Worm (Caenorhabditis elegans) whole organism, L4 larva: ENCODE measurements around the gene crb-1.

Experiments
- D1046.2 ChIP-seq: fragments of 200-800 bp; sonication (Bioruptor generic); IDR thresholded peaks from 2 replicates; pipeline ENCODE4 v1.3.6; 2022; ENCODE audit warnings: missing genetic modification characterization, missing compliant biosample characterization
- F10B5.3 ChIP-seq: sonication (generic microtip); optimal IDR thresholded peaks from 2 replicates; lab custom pipeline; 2016; ENCODE audit warnings: mild to moderate bottlenecking, missing genetic modification characterization, missing compliant biosample characterization
- F26F4.8 ChIP-seq: fragments of 200-800 bp; sonication (Bioruptor generic); conservative IDR thresholded peaks from 2 replicates; pipeline ENCODE4 v1.3.6; 2022; ENCODE audit warnings: missing genetic modification characterization, missing compliant biosample characterization
- F44E2.7 ChIP-seq: fragments of 200-800 bp; sonication (Bioruptor generic); IDR thresholded peaks from 2 replicates; pipeline ENCODE4 v2.1.2; 2022; ENCODE audit warnings: missing genetic modification characterization, missing compliant biosample characterization
- T20F7.1 ChIP-seq: fragments of 200-800 bp; sonication (Bioruptor generic); optimal IDR thresholded peaks from 2 replicates; lab custom pipeline; 2018; ENCODE audit warnings: mild to moderate bottlenecking, missing genetic modification characterization, missing compliant biosample characterization
- T26A8.4 ChIP-seq: fragments of 200-800 bp; sonication (Bioruptor generic); IDR thresholded peaks from 2 replicates; pipeline ENCODE4 v1.3.6; 2022; ENCODE audit warnings: missing genetic modification characterization, missing compliant biosample characterization
- Y5F2A.4 ChIP-seq: fragments of 200-800 bp; sonication (Bioruptor generic); optimal IDR thresholded peaks from 2 replicates; lab custom pipeline; 2018; ENCODE audit warnings: mild to moderate bottlenecking, missing genetic modification characterization, missing compliant biosample characterization
- Y75B8A.6 ChIP-seq: fragments of 200-800 bp; sonication (Bioruptor generic); IDR thresholded peaks from 2 replicates; pipeline ENCODE4 v1.3.6; 2022; ENCODE audit warnings: missing genetic modification reagents, missing genetic modification characterization, missing compliant biosample characterization
- aha-1 ChIP-seq: fragments of 150-350 bp; peaks from one replicate; lab custom pipeline; 2014; ENCODE audit warnings: missing biosample characterization, missing genetic modification characterization
- aly-2 ChIP-seq: sonication (generic microtip); optimal IDR thresholded peaks from 2 replicates; lab custom pipeline; 2018; ENCODE audit warnings: missing biosample characterization, missing genetic modification characterization
- ama-1 ChIP-seq: fragments of 150-350 bp; optimal IDR thresholded peaks from 2 replicates; lab custom pipeline; 2014; ENCODE audit warnings: inconsistent platforms, mixed read lengths
- arid-1 ChIP-seq: fragments of 200-800 bp; sonication (Bioruptor generic); conservative IDR thresholded peaks from 2 replicates; pipeline ENCODE4 v1.3.6; 2022; ENCODE audit warnings: missing genetic modification reagents, missing genetic modification characterization, missing compliant biosample characterization
- attf-4 ChIP-seq: sonication (generic microtip); optimal IDR thresholded peaks from 3 replicates; lab custom pipeline; 2017; ENCODE audit warnings: missing biosample characterization, missing genetic modification characterization
- ceh-32 ChIP-seq: sonication (generic microtip); optimal IDR thresholded peaks from 2 replicates; lab custom pipeline; 2016; ENCODE audit warnings: mild to moderate bottlenecking, missing genetic modification characterization, missing compliant biosample characterization; ENCODE audit not compliant: poor library complexity
- ceh-44 ChIP-seq: fragments of 200-800 bp; sonication (Bioruptor generic); IDR thresholded peaks from 2 replicates; pipeline ENCODE4 v1.3.6; 2022; ENCODE audit warnings: missing genetic modification reagents, missing genetic modification characterization, missing compliant biosample characterization
- ces-1 ChIP-seq: fragments of 150-350 bp; sonication (generic microtip); optimal IDR thresholded peaks from 4 replicates; lab custom pipeline; 2014; ENCODE audit warnings: missing biosample characterization, missing genetic modification reagents, missing genetic modification characterization
- daf-12 ChIP-seq: fragments of 150-350 bp; optimal IDR thresholded peaks from 2 replicates; lab custom pipeline; 2014; ENCODE audit warnings: missing biosample characterization, missing genetic modification reagents, missing genetic modification characterization
- daf-16 ChIP-seq, 3 experiments: sonication (generic microtip); optimal IDR thresholded peaks; 2 replicates each; lab custom pipeline; 2016 to 2017; ENCODE audit warnings: missing genetic modification characterization in 3 of 3, missing genetic modification reagents in 3 of 3, mild to moderate bottlenecking in 2 of 3, missing compliant biosample characterization in 2 of 3, missing biosample characterization in 1 of 3, moderate library complexity in 1 of 3
- daf-8 ChIP-seq: fragments of 200-800 bp; sonication (Bioruptor generic); IDR thresholded peaks from 2 replicates; pipeline ENCODE4 v1.3.6; 2022; ENCODE audit warnings: missing genetic modification characterization, missing compliant biosample characterization
- dmd-8 ChIP-seq: fragments of 200-800 bp; sonication (Bioruptor generic); IDR thresholded peaks from 2 replicates; pipeline ENCODE4 v1.3.6; 2022; ENCODE audit warnings: missing genetic modification characterization, missing compliant biosample characterization
- dmd-9 ChIP-seq: fragments of 200-800 bp; sonication (Bioruptor generic); IDR thresholded peaks from 2 replicates; pipeline ENCODE4 v1.3.6; 2022; ENCODE audit warnings: missing genetic modification reagents, missing genetic modification characterization, missing compliant biosample characterization
- fkh-10 ChIP-seq: fragments of 150-350 bp; optimal IDR thresholded peaks from 2 replicates; lab custom pipeline; 2014; ENCODE audit warnings: missing biosample characterization, missing genetic modification reagents, missing genetic modification characterization
- gei-8 ChIP-seq: fragments of 200-800 bp; sonication (Bioruptor generic); optimal IDR thresholded peaks from 2 replicates; lab custom pipeline; 2018; ENCODE audit warnings: mild to moderate bottlenecking, missing genetic modification characterization, missing compliant biosample characterization
- hlh-11 ChIP-seq: fragments of 200-800 bp; sonication (Bioruptor generic); optimal IDR thresholded peaks from 2 replicates; lab custom pipeline; 2018; ENCODE audit warnings: mild to moderate bottlenecking, missing genetic modification characterization, missing compliant biosample characterization
- hlh-30 ChIP-seq: sonication (generic microtip); optimal IDR thresholded peaks from 2 replicates; lab custom pipeline; 2017; ENCODE audit warnings: antibody characterized with exemption, mild to moderate bottlenecking, missing genetic modification characterization, missing compliant biosample characterization; ENCODE audit not compliant: insufficient read depth
- lim-7 ChIP-seq: fragments of 200-800 bp; sonication (Bioruptor generic); IDR thresholded peaks from 2 replicates; pipeline ENCODE4 v1.3.6; 2022; ENCODE audit warnings: missing genetic modification characterization, missing compliant biosample characterization
- lin-13 ChIP-seq: fragments of 150-350 bp; optimal IDR thresholded peaks from 2 replicates; lab custom pipeline; 2014; ENCODE audit warnings: missing biosample characterization, missing genetic modification reagents, missing genetic modification characterization
- lin-29 ChIP-seq: fragments of 200-800 bp; sonication (Bioruptor generic); IDR thresholded peaks from 2 replicates; pipeline ENCODE4 v1.3.6; 2022; ENCODE audit warnings: missing genetic modification reagents, missing genetic modification characterization, missing compliant biosample characterization
- lin-38 ChIP-seq: fragments of 200-800 bp; sonication (Bioruptor generic); IDR thresholded peaks from 2 replicates; pipeline ENCODE4 v1.3.6; 2022; ENCODE audit warnings: missing genetic modification reagents, missing genetic modification characterization, missing compliant biosample characterization
- madf-9 ChIP-seq: fragments of 200-800 bp; sonication (Bioruptor generic); conservative IDR thresholded peaks from 2 replicates; pipeline ENCODE4 v1.3.6; 2022; ENCODE audit warnings: missing genetic modification reagents, missing genetic modification characterization, missing compliant biosample characterization
- mdl-1 ChIP-seq, 2 experiments: fragments of 150-350 bp in 1 of 2; sonication (generic microtip) in 1 of 2; optimal IDR thresholded peaks; 2 replicates each; lab custom pipeline; 2014 to 2017; ENCODE audit warnings: missing biosample characterization in 2 of 2, missing genetic modification characterization in 2 of 2
- mdt-29 ChIP-seq: fragments of 200-800 bp; sonication (Bioruptor generic); IDR thresholded peaks from 2 replicates; pipeline ENCODE4 v1.3.6; 2022; ENCODE audit warnings: missing genetic modification reagents, missing genetic modification characterization, missing compliant biosample characterization
- mep-1 ChIP-seq: fragments of 150-350 bp; sonication (generic microtip); optimal IDR thresholded peaks from 3 replicates; lab custom pipeline; 2014; ENCODE audit warnings: missing biosample characterization, missing genetic modification characterization
- mes-2 ChIP-seq: sonication (generic microtip); optimal IDR thresholded peaks from 2 replicates; lab custom pipeline; 2016; ENCODE audit warnings: missing genotype, mild to moderate bottlenecking, missing genetic modification characterization, missing compliant biosample characterization; ENCODE audit not compliant: poor library complexity, severe bottlenecking
- mxl-2 ChIP-seq: fragments of 200-800 bp; sonication (Bioruptor generic); conservative IDR thresholded peaks from 2 replicates; pipeline ENCODE4 v1.3.6; 2022; ENCODE audit warnings: missing genetic modification reagents, missing genetic modification characterization, missing compliant biosample characterization
- nhr-237 ChIP-seq: sonication (generic microtip); optimal IDR thresholded peaks from 2 replicates; lab custom pipeline; 2017; ENCODE audit warnings: missing biosample characterization, missing genetic modification characterization
- nhr-25 ChIP-seq: sonication (generic microtip); optimal IDR thresholded peaks from 2 replicates; lab custom pipeline; 2017; ENCODE audit warnings: missing genetic modification characterization, mild to moderate bottlenecking, missing compliant biosample characterization, antibody characterized with exemption, moderate library complexity, borderline replicate concordance; ENCODE audit not compliant: insufficient read depth
- nhr-42 ChIP-seq: fragments of 200-800 bp; sonication (Bioruptor generic); IDR thresholded peaks from 2 replicates; pipeline ENCODE4 v1.3.6; 2022; ENCODE audit warnings: missing genetic modification characterization, missing compliant biosample characterization
- nhr-76 ChIP-seq: fragments of 150-350 bp; optimal IDR thresholded peaks from 2 replicates; lab custom pipeline; 2014; ENCODE audit warnings: missing biosample characterization, missing genetic modification characterization
- saeg-2 ChIP-seq: fragments of 200-800 bp; sonication (Bioruptor generic); IDR thresholded peaks from 2 replicates; pipeline ENCODE4 v1.3.6; 2022; ENCODE audit warnings: missing genetic modification reagents, missing genetic modification characterization, missing compliant biosample characterization
- sdz-12 ChIP-seq: fragments of 200-800 bp; sonication (Bioruptor generic); optimal IDR thresholded peaks from 2 replicates; lab custom pipeline; 2018; ENCODE audit warnings: mild to moderate bottlenecking, missing genetic modification characterization, missing compliant biosample characterization
- set-16 ChIP-seq: fragments of 200-800 bp; sonication (Bioruptor generic); IDR thresholded peaks from 2 replicates; pipeline ENCODE4 v1.3.6; 2022; ENCODE audit warnings: missing genetic modification reagents, missing genetic modification characterization, missing compliant biosample characterization
- skn-1 ChIP-seq: fragments of 150-350 bp; optimal IDR thresholded peaks from 2 replicates; lab custom pipeline; 2014; ENCODE audit warnings: missing biosample characterization, missing genetic modification characterization
- spr-1 ChIP-seq: sonication (generic microtip); optimal IDR thresholded peaks from 2 replicates; lab custom pipeline; 2016; ENCODE audit warnings: mild to moderate bottlenecking, missing genetic modification characterization, missing compliant biosample characterization
- tra-1 ChIP-seq: fragments of 200-800 bp; sonication (Bioruptor generic); IDR thresholded peaks from 2 replicates; pipeline ENCODE4 v1.3.6; 2022; ENCODE audit warnings: missing genetic modification reagents, missing genetic modification characterization, missing compliant biosample characterization
- vab-7 ChIP-seq: fragments of 200-800 bp; sonication (Bioruptor generic); IDR thresholded peaks from 2 replicates; pipeline ENCODE4 v1.3.6; 2022; ENCODE audit warnings: missing genetic modification reagents, missing genetic modification characterization, missing compliant biosample characterization
- zip-11 ChIP-seq: fragments of 200-800 bp; sonication (Bioruptor generic); IDR thresholded peaks from 2 replicates; pipeline ENCODE4 v1.3.6; 2022; ENCODE audit warnings: missing genetic modification characterization, missing compliant biosample characterization
- ztf-11 ChIP-seq: fragments of 150-350 bp; optimal IDR thresholded peaks from 2 replicates; lab custom pipeline; 2014; ENCODE audit warnings: missing biosample characterization, missing genetic modification characterization

Gene crb-1

DNA sequence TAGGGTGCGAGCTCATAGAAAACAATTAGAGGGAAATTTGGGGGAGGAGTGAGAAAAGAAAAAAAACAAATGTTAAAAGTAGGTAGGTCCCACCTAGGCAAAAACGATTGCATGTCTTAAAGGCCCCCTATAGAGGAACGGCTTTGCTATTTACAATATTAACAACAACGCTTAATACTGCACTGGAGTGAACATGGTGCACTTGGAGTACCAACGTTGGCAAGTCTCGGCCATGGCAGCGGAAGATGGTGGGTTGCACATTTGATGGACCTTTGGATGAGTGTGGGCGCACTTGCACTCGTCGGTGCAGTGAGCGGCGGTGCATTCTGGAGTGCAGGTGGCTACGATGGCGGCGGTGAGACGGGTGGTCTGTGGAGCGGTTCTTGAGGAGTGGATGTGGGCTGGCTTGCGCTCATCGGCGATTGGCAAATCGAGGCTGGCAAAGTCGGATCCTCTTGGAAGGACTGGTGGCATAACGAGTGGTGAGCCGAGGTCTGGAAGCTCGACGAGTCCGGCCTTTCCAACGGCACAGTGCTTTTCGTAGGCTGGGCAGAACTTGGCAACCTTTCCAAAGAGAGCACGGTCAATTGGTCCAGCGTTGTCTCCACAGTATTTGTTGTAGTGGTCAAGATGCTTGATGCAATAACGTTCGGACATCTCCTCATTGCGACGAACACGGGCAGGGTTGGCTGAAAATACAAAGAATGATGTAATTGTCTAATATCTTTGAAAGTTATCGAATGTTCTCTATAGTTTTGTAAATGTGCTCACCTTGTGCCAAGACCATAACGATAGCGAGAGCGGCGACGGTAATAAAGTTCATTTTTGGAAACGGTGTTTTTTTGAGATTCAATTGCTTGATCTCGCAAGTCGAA lies 7.0 kb upstream of the crb-1 start (continued):
- TF ChIP-seq aha-1 (tag; lab: Kevin White, UChicago) (peak; percentile 98), ztf-11 (tag; lab: Kevin White, UChicago) (no peak), nhr-237 (tag; lab: Kevin White, UChicago) (peak; percentile 28), fkh-10 (GFP tag; lab: Kevin White, UChicago) (no peak), zip-11 (GFP tag; lab: Robert Waterston, UW) (0 out of 2 replicates have a peak, but pooled peaks have one; percentile 27), lin-13 (GFP tag; lab: Kevin White, UChicago) (no peak), hlh-30 (peak; percentile 48), F44E2.7 (GFP tag; lab: Robert Waterston, UW) (no peak), daf-8 (no peak), ama-1 (lab: Kevin White, UChicago) (peak; percentile 95), vab-7 (GFP tag; lab: Robert Waterston, UW) (no peak), mdl-1 (tag; optimal IDR thresholded peaks at IDR 0.05; lab: Kevin White, UChicago) (no peak), set-16 (peak; percentile 97), lin-29 (GFP tag; lab: Robert Waterston, UW) (peak; percentile 21; the same call in 1 of the 2 replicates), daf-16 (GFP tag; optimal IDR thresholded peaks at IDR 0.05; lab: Kevin White, UChicago) (no peak), daf-16 (tag; optimal IDR thresholded peaks at IDR 0.05; lab: Kevin White, UChicago) (no peak), mes-2 (tag; lab: Kevin White, UChicago) (peak; percentile 7), ceh-44 (GFP tag; lab: Robert Waterston, UW) (0 out of 2 replicates have a peak, but pooled peaks have one; percentile 11), F10B5.3 (tag; lab: Kevin White, UChicago) (no peak), arid-1 (no peak), ceh-32 (no peak), hlh-11 (tag; lab: Kevin White, UChicago) (no peak), mep-1 (tag; lab: Kevin White, UChicago) (peak; percentile 58), mdt-29 (GFP tag; lab: Robert Waterston, UW) (peak; percentile 50; the same call in 1 of the 2 replicates), ces-1 (no peak), mxl-2 (GFP tag; lab: Robert Waterston, UW) (no peak), nhr-42 (GFP tag; lab: Robert Waterston, UW) (0 out of 2 replicates have a peak, but pooled peaks have one; percentile 38), F26F4.8 (GFP tag; lab: Robert Waterston, UW) (no peak), saeg-2 (GFP tag; lab: Robert Waterston, UW) (0 out of 2 replicates have a peak, but pooled peaks have one; percentile 61), lin-38 (0 out of 2 replicates have a peak, but pooled peaks have one; percentile 14), lim-7 (GFP tag; lab: Robert Waterston, UW) (peak; percentile 24; the same call in 1 of the 2 replicates), aly-2 (tag; lab: Kevin White, UChicago) (no peak), Y5F2A.4 (GFP tag; lab: Kevin White, UChicago) (no peak), dmd-8 (GFP tag; lab: Robert Waterston, UW) (no peak), madf-9 (GFP tag; lab: Robert Waterston, UW) (no peak), D1046.2 (GFP tag; lab: Robert Waterston, UW) (0 out of 2 replicates have a peak, but pooled peaks have one; percentile 5), Y75B8A.6 (GFP tag; lab: Robert Waterston, UW) (no peak), dmd-9 (no peak), nhr-25 (peak; percentile 6), gei-8 (GFP tag; lab: Kevin White, UChicago) (no peak), nhr-76 (tag; lab: Kevin White, UChicago) (no peak), daf-12 (no peak), sdz-12 (no peak), spr-1 (no peak), T20F7.1 (GFP tag; lab: Kevin White, UChicago) (no peak), T26A8.4 (peak; percentile 76), skn-1 (tag; lab: Kevin White, UChicago) (no peak), attf-4 (tag; lab: Kevin White, UChicago) (no peak), tra-1 (GFP tag; lab: Robert Waterston, UW) (no peak)
